Worm (Caenorhabditis elegans) whole organism, midembryonic: Measurements from ENCODE around the gene T05A7.7.

Experiments
- flt-1 ChIP-seq: fragments of 200-800 bp; sonication (Bioruptor generic); IDR thresholded peaks from 2 replicates; pipeline ENCODE4 v1.3.6; 2022; ENCODE audit warnings: missing genetic modification characterization, missing compliant biosample characterization
- ref-1 ChIP-seq: fragments of 200-800 bp; sonication (Bioruptor generic); conservative IDR thresholded peaks from 2 replicates; pipeline ENCODE4 v1.3.6; 2022; ENCODE audit warnings: missing genetic modification reagents, missing genetic modification characterization, missing compliant biosample characterization
- tab-1 ChIP-seq: fragments of 200-800 bp; sonication (Bioruptor generic); IDR thresholded peaks from 2 replicates; pipeline ENCODE4 v1.3.6; 2022; ENCODE audit warnings: missing genetic modification characterization, missing compliant biosample characterization
- ztf-23 ChIP-seq: fragments of 200-800 bp; sonication (Bioruptor generic); IDR thresholded peaks from 2 replicates; pipeline ENCODE4 v1.3.6; 2022; ENCODE audit warnings: missing genetic modification reagents, missing genetic modification characterization, missing compliant biosample characterization
- ztf-29 ChIP-seq: fragments of 200-800 bp; sonication (Bioruptor generic); IDR thresholded peaks from 2 replicates; pipeline ENCODE4 v1.3.6; 2022; ENCODE audit warnings: missing genetic modification reagents, missing genetic modification characterization, missing compliant biosample characterization

ce11 chrII:4684852-4685251 is 3.6 kb upstream of the T05A7.7 start:
- TF ChIP-seq ztf-29 (GFP tag; lab: Robert Waterston, UW) (no peak), tab-1 (GFP tag; lab: Robert Waterston, UW) (no peak), flt-1 (GFP tag; lab: Robert Waterston, UW) (no peak), ztf-23 (no peak), ref-1 (GFP tag; lab: Robert Waterston, UW) (no peak)
